Worm (Caenorhabditis elegans) whole organism, early embryonic: Measurements from ENCODE around the gene melo-1.

ENCODE experiments used
- ama-1 ChIP-seq: fragments of 150-350 bp; optimal IDR thresholded peaks from 2 replicates; lab custom pipeline; 2014
- flt-1 ChIP-seq: fragments of 200-800 bp; sonication (Bioruptor generic); IDR thresholded peaks from 2 replicates; pipeline ENCODE4 v1.3.6; 2022; ENCODE audit warnings: missing genetic modification characterization, missing compliant biosample characterization
- hmg-4 ChIP-seq: fragments of 200-800 bp; sonication (Bioruptor generic); optimal IDR thresholded peaks from 2 replicates; lab custom pipeline; 2018; ENCODE audit warnings: mild to moderate bottlenecking, missing genetic modification characterization, missing compliant biosample characterization
- scrt-1 ChIP-seq: fragments of 200-800 bp; sonication (Bioruptor generic); IDR thresholded peaks from 2 replicates; pipeline ENCODE4 v1.3.6; 2022; ENCODE audit warnings: missing genetic modification characterization, missing compliant biosample characterization
- sea-1 ChIP-seq: fragments of 200-800 bp; sonication (Bioruptor generic); conservative IDR thresholded peaks from 2 replicates; pipeline ENCODE4 v1.3.6; 2022; ENCODE audit warnings: missing genetic modification characterization, missing compliant biosample characterization
- tbx-37 ChIP-seq: fragments of 200-800 bp; sonication (Bioruptor generic); conservative IDR thresholded peaks from 2 replicates; pipeline ENCODE4 v1.3.6; 2022; ENCODE audit warnings: missing genetic modification reagents, missing genetic modification characterization, missing compliant biosample characterization

DNA sequence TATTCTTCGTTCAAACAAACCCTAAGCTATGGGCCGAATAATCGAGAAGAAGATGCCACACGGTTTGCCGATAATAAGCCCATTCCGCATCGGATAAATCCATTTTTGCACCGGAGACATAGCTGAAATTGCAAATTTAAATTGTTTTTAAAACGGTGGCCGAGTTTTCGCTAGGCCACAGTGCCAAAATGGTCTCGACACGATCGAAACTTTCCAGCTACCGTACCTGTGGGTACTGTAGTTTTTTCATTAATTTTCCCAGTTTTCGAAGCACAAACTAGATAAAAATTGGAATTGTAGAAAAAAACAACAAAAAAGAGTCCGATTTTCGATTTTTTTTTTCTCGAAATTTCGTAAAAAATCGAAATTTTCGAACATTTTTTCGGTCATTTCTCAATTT lies 41.4 kb downstream of the melo-1 start:
- TF ChIP-seq sea-1 (no peak), tbx-37 (no peak), ama-1 (lab: Kevin White, UChicago) (no peak), flt-1 (GFP tag; lab: Robert Waterston, UW) (no peak), hmg-4 (GFP tag; lab: Kevin White, UChicago) (no peak), scrt-1 (GFP tag; lab: Robert Waterston, UW) (no peak)
